Fruit fly (Drosophila melanogaster): ENCODE data around the gene Pgm1.

dm6 chr3L:16151742-16152141 lies 23.4 kb upstream of the Pgm1 start:
- TF ChIP-seq psq (optimal IDR thresholded peaks at IDR 0.05) (no peak), Sin3A (optimal IDR thresholded peaks at IDR 0.05) (no peak), h (optimal IDR thresholded peaks at IDR 0.05) (no peak), ttk (optimal IDR thresholded peaks at IDR 0.05) (no peak), insv (optimal IDR thresholded peaks at IDR 0.05) (no peak), Myc (optimal IDR thresholded peaks at IDR 0.05) (no peak)
